Worm (Caenorhabditis elegans) whole organism, L4 larva: ENCODE results near the gene algn-7.

Experiments
- fkh-10 ChIP-seq: fragments of 150-350 bp; optimal IDR thresholded peaks from 2 replicates; lab custom pipeline; 2014; ENCODE audit warnings: missing biosample characterization, missing genetic modification reagents, missing genetic modification characterization
- fos-1 ChIP-seq: fragments of 150-350 bp; optimal IDR thresholded peaks from 2 replicates; lab custom pipeline; 2014; ENCODE audit warnings: missing biosample characterization, missing genetic modification characterization
- lin-15B ChIP-seq: fragments of 150-350 bp; sonication (generic microtip); optimal IDR thresholded peaks from 3 replicates; lab custom pipeline; 2014; ENCODE audit warnings: missing biosample characterization, missing genetic modification characterization
- madf-5 ChIP-seq, 2 experiments: fragments of 200-800 bp; sonication (Bioruptor generic); IDR thresholded peaks; 2 replicates each; pipeline ENCODE4 v1.3.6; 2022; ENCODE audit warnings: missing compliant biosample characterization in 2 of 2, missing genetic modification characterization in 2 of 2
- mep-1 ChIP-seq: fragments of 150-350 bp; sonication (generic microtip); optimal IDR thresholded peaks from 3 replicates; lab custom pipeline; 2014; ENCODE audit warnings: missing biosample characterization, missing genetic modification characterization
- mes-2 ChIP-seq: sonication (generic microtip); optimal IDR thresholded peaks from 2 replicates; lab custom pipeline; 2016; ENCODE audit warnings: missing genotype, mild to moderate bottlenecking, missing genetic modification characterization, missing compliant biosample characterization; ENCODE audit not compliant: poor library complexity, severe bottlenecking
- pha-4 ChIP-seq, 2 experiments: fragments of 150-350 bp in 1 of 2; fragments of 200-800 bp in 1 of 2; sonication (Bioruptor generic) in 1 of 2; IDR thresholded peaks in 1 of 2; optimal IDR thresholded peaks in 1 of 2; 2 replicates each; pipeline versions ENCODE4 v1.3.6 to Lab custom; 2014 to 2022; ENCODE audit warnings: missing genetic modification characterization in 2 of 2, missing genetic modification reagents in 2 of 2, missing biosample characterization in 1 of 2, missing compliant biosample characterization in 1 of 2
- pqm-1 ChIP-seq: sonication (generic microtip); optimal IDR thresholded peaks from 2 replicates; lab custom pipeline; 2017; ENCODE audit warnings: missing biosample characterization, missing genetic modification characterization
- saeg-2 ChIP-seq: fragments of 200-800 bp; sonication (Bioruptor generic); IDR thresholded peaks from 2 replicates; pipeline ENCODE4 v1.3.6; 2022; ENCODE audit warnings: missing genetic modification reagents, missing genetic modification characterization, missing compliant biosample characterization
- snpc-4 ChIP-seq: fragments of 150-350 bp; optimal IDR thresholded peaks from 2 replicates; lab custom pipeline; 2014; ENCODE audit warnings: missing biosample characterization, missing genetic modification characterization
- unc-39 ChIP-seq: sonication (generic microtip); optimal IDR thresholded peaks from 2 replicates; lab custom pipeline; 2017; ENCODE audit warnings: missing biosample characterization, missing genetic modification characterization
- zag-1 ChIP-seq: fragments of 150-350 bp; optimal IDR thresholded peaks from 2 replicates; lab custom pipeline; 2014; ENCODE audit warnings: missing biosample characterization, missing genetic modification characterization

DNA sequence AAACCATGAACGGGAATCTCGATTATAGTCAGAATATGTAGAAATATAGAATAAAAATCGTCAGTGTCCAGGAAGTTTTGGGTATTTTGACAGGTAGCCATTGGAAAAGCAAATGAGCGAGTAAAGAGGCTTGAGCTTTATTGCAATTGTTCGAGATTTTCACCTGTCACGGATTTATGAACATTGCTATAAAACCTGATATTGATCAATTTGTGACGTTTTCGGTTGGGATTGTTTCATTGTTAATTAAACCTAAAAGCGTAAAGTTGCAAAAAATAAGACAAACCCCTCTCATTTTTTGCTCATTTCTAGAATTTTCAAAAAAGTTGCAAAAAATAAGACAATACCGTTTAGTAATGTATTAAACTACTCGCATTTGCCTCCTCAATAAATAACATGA, 44.1 kb upstream of the algn-7 start, which contains the start of gene srh-183:
- TF ChIP-seq unc-39 (tag; lab: Kevin White, UChicago), result no peak
- no peak for TF ChIP-seq lin-15B (tag; lab: Kevin White, UChicago)
- TF ChIP-seq fkh-10 (GFP tag; lab: Kevin White, UChicago), result no peak
- no peak for TF ChIP-seq mep-1 (tag; lab: Kevin White, UChicago)
- no peak for TF ChIP-seq snpc-4 (tag; lab: Kevin White, UChicago)
- no peak for TF ChIP-seq saeg-2 (GFP tag; lab: Robert Waterston, UW)
- TF ChIP-seq pqm-1 (tag; lab: Kevin White, UChicago), result no peak
- TF ChIP-seq madf-5 (GFP tag; IDR thresholded peaks at IDR 0.05; lab: Robert Waterston, UW), result no peak
- no peak for TF ChIP-seq pha-4 (GFP tag; IDR thresholded peaks at IDR 0.05; lab: Robert Waterston, UW)
- no peak for TF ChIP-seq pha-4 (tag; optimal IDR thresholded peaks at IDR 0.05; lab: Kevin White, UChicago)
- no peak for TF ChIP-seq fos-1 (tag; lab: Kevin White, UChicago)
- TF ChIP-seq mes-2, result no peak
- TF ChIP-seq zag-1 (tag; lab: Kevin White, UChicago), result no peak
